Fruit fly (Drosophila melanogaster) whole organism, prepupa: ENCODE data around the gene put.
A peak's percentile ranks its signal among the peaks of the same experiment; 100 is the strongest.

ENCODE experiments used
- Blimp-1 ChIP-seq: fragments of 200-800 bp; sonication (Bioruptor generic); optimal IDR thresholded peaks from 3 replicates; lab custom pipeline; 2017; ENCODE audit warnings: missing biosample characterization, missing genetic modification characterization, mild to moderate bottlenecking, moderate library complexity, missing genetic modification reagents
- CG10631 ChIP-seq: fragments of 200-800 bp; sonication (Bioruptor generic); optimal IDR thresholded peaks from 2 replicates; lab custom pipeline; 2016; ENCODE audit warnings: missing biosample characterization, missing genetic modification characterization
- CG10669 ChIP-seq: fragments of 200-800 bp; sonication (Bioruptor generic); optimal IDR thresholded peaks from 3 replicates; lab custom pipeline; 2018; ENCODE audit warnings: missing biosample characterization, mild to moderate bottlenecking, missing genetic modification characterization, moderate library complexity
- CG11762 ChIP-seq: fragments of 200-800 bp; sonication (Bioruptor generic); optimal IDR thresholded peaks from 3 replicates; lab custom pipeline; 2016; ENCODE audit warnings: missing biosample characterization, missing genetic modification characterization; ENCODE audit not compliant: insufficient read depth
- CG11902 ChIP-seq: fragments of 200-800 bp; sonication (Bioruptor generic); optimal IDR thresholded peaks from 3 replicates; lab custom pipeline; 2016; ENCODE audit warnings: missing biosample characterization, missing genetic modification characterization
- CG15336 ChIP-seq: fragments of 200-800 bp; sonication (Bioruptor generic); IDR thresholded peaks from 2 replicates; pipeline ENCODE4 v1.3.6; 2022; ENCODE audit warnings: missing biosample characterization, missing genetic modification characterization
- CG1621 ChIP-seq: fragments of 200-800 bp; sonication (Bioruptor generic); optimal IDR thresholded peaks from 3 replicates; lab custom pipeline; 2018; ENCODE audit warnings: missing biosample characterization, mild to moderate bottlenecking, missing genetic modification characterization
- CG16779 ChIP-seq: fragments of 200-800 bp; sonication (Bioruptor generic); optimal IDR thresholded peaks from 3 replicates; lab custom pipeline; 2017; ENCODE audit warnings: missing biosample characterization, mild to moderate bottlenecking, missing genetic modification characterization
- CG3032 ChIP-seq: fragments of 200-800 bp; optimal IDR thresholded peaks from 2 replicates; lab custom pipeline; 2019; ENCODE audit warnings: missing biosample characterization, mild to moderate bottlenecking, missing genetic modification characterization, moderate library complexity
- CG31627 ChIP-seq: fragments of 200-800 bp; sonication (Bioruptor generic); optimal IDR thresholded peaks from 3 replicates; lab custom pipeline; 2016; ENCODE audit warnings: missing biosample characterization, missing genetic modification characterization
- CG32006 ChIP-seq: fragments of 200-800 bp; sonication (Bioruptor generic); optimal IDR thresholded peaks from 3 replicates; lab custom pipeline; 2017; ENCODE audit warnings: missing biosample characterization, mild to moderate bottlenecking, missing genetic modification characterization
- CG3919 ChIP-seq: fragments of 200-800 bp; sonication (Bioruptor generic); optimal IDR thresholded peaks from 3 replicates; lab custom pipeline; 2016; ENCODE audit warnings: missing biosample characterization, missing genetic modification characterization
- CG4318 ChIP-seq: fragments of 200-800 bp; sonication (Bioruptor generic); optimal IDR thresholded peaks from 3 replicates; lab custom pipeline; 2017; ENCODE audit warnings: missing biosample characterization, mild to moderate bottlenecking, missing genetic modification characterization
- CG6276 ChIP-seq: fragments of 200-800 bp; sonication (Bioruptor generic); optimal IDR thresholded peaks from 2 replicates; lab custom pipeline; 2017; ENCODE audit warnings: missing biosample characterization, mild to moderate bottlenecking, missing genetic modification characterization
- CG6808 ChIP-seq: fragments of 200-800 bp; sonication (Bioruptor generic); optimal IDR thresholded peaks from 3 replicates; lab custom pipeline; 2017; ENCODE audit warnings: missing biosample characterization, missing genetic modification characterization, mild to moderate bottlenecking, moderate library complexity, missing genetic modification reagents
- CG6854 ChIP-seq: fragments of 200-800 bp; sonication (Bioruptor generic); optimal IDR thresholded peaks from 2 replicates; lab custom pipeline; 2017; ENCODE audit warnings: missing biosample characterization, mild to moderate bottlenecking, missing genetic modification characterization
- CG7368 ChIP-seq: fragments of 200-800 bp; sonication (Bioruptor generic); optimal IDR thresholded peaks from 3 replicates; lab custom pipeline; 2016; ENCODE audit warnings: missing biosample characterization, missing genetic modification characterization
- CG8319 ChIP-seq: fragments of 200-800 bp; sonication (Bioruptor generic); optimal IDR thresholded peaks from 3 replicates; lab custom pipeline; 2016; ENCODE audit warnings: missing biosample characterization, missing genetic modification characterization
- CG8632 ChIP-seq: fragments of 200-800 bp; sonication (Bioruptor generic); optimal IDR thresholded peaks from 3 replicates; lab custom pipeline; 2016; ENCODE audit warnings: missing biosample characterization, missing genetic modification characterization
- CG9139 ChIP-seq: fragments of 200-800 bp; sonication (Bioruptor generic); optimal IDR thresholded peaks from 3 replicates; lab custom pipeline; 2017; ENCODE audit warnings: missing biosample characterization, mild to moderate bottlenecking, missing genetic modification characterization
- Eip75B ChIP-seq: fragments of 200-800 bp; sonication (Bioruptor generic); optimal IDR thresholded peaks from 3 replicates; lab custom pipeline; 2016; ENCODE audit warnings: missing biosample characterization, missing genetic modification characterization
- Eip78C ChIP-seq: fragments of 200-800 bp; sonication (Bioruptor generic); peaks from one replicate; lab custom pipeline; 2016; ENCODE audit warnings: missing biosample characterization, missing genetic modification characterization
- Eip93F ChIP-seq: fragments of 200-800 bp; sonication (Bioruptor generic); optimal IDR thresholded peaks from 2 replicates; lab custom pipeline; 2016; ENCODE audit warnings: missing biosample characterization, mild to moderate bottlenecking, missing genetic modification characterization
- Ets21C ChIP-seq: fragments of 200-800 bp; sonication (Bioruptor generic); optimal IDR thresholded peaks from 3 replicates; lab custom pipeline; 2016; ENCODE audit warnings: missing biosample characterization, missing genetic modification characterization
- Ets96B ChIP-seq: fragments of 200-800 bp; optimal IDR thresholded peaks from 2 replicates; lab custom pipeline; 2019; ENCODE audit warnings: missing biosample characterization, mild to moderate bottlenecking, missing genetic modification characterization, moderate library complexity
- Gug ChIP-seq: fragments of 200-800 bp; sonication (Bioruptor generic); IDR thresholded peaks from 2 replicates; pipeline ENCODE4 v1.3.6; 2022; ENCODE audit warnings: missing biosample characterization, missing genetic modification characterization
- Hr38 ChIP-seq: sonication (Bioruptor generic); optimal IDR thresholded peaks from 2 replicates; lab custom pipeline; 2016; ENCODE audit warnings: missing biosample characterization, missing genetic modification characterization
- Lpt ChIP-seq: fragments of 200-800 bp; sonication (Bioruptor generic); optimal IDR thresholded peaks from 3 replicates; lab custom pipeline; 2016; ENCODE audit warnings: missing biosample characterization, missing genetic modification characterization
- Met ChIP-seq: fragments of 200-800 bp; sonication (Bioruptor generic); optimal IDR thresholded peaks from 3 replicates; lab custom pipeline; 2016; ENCODE audit warnings: missing biosample characterization, missing genetic modification characterization
- OdsH ChIP-seq: fragments of 200-800 bp; sonication (Bioruptor generic); optimal IDR thresholded peaks from 3 replicates; lab custom pipeline; 2016; ENCODE audit warnings: missing biosample characterization, missing genetic modification characterization
- Smox ChIP-seq: fragments of 200-800 bp; sonication (Bioruptor generic); optimal IDR thresholded peaks from 3 replicates; lab custom pipeline; 2016; ENCODE audit warnings: missing biosample characterization, missing genetic modification characterization
- Sox102F ChIP-seq: fragments of 200-800 bp; sonication (Bioruptor generic); optimal IDR thresholded peaks from 2 replicates; lab custom pipeline; 2016; ENCODE audit warnings: missing biosample characterization, mild to moderate bottlenecking, missing genetic modification characterization
- acj6 ChIP-seq: fragments of 200-800 bp; sonication (Bioruptor generic); optimal IDR thresholded peaks from 3 replicates; lab custom pipeline; 2016; ENCODE audit warnings: missing biosample characterization, missing genetic modification characterization
- eg ChIP-seq: fragments of 200-800 bp; sonication (Bioruptor generic); IDR thresholded peaks from 3 replicates; pipeline ENCODE4 v1.3.6; 2022; ENCODE audit warnings: missing biosample characterization, missing genetic modification characterization
- esn ChIP-seq: fragments of 200-800 bp; sonication (Bioruptor generic); optimal IDR thresholded peaks from 2 replicates; lab custom pipeline; 2016; ENCODE audit warnings: missing biosample characterization, mild to moderate bottlenecking, missing genetic modification characterization, moderate library complexity
- fd59A ChIP-seq: fragments of 200-800 bp; sonication (Bioruptor generic); optimal IDR thresholded peaks from 2 replicates; lab custom pipeline; 2017; ENCODE audit warnings: missing biosample characterization, mild to moderate bottlenecking, missing genetic modification characterization, missing genetic modification reagents
- fd85E ChIP-seq: fragments of 200-800 bp; sonication (Bioruptor generic); optimal IDR thresholded peaks from 3 replicates; lab custom pipeline; 2016; ENCODE audit warnings: missing biosample characterization, missing genetic modification characterization
- fkh ChIP-seq: fragments of 200-800 bp; sonication (Bioruptor generic); optimal IDR thresholded peaks from 3 replicates; lab custom pipeline; 2017; ENCODE audit warnings: missing biosample characterization, mild to moderate bottlenecking, missing genetic modification characterization, moderate library complexity
- lz ChIP-seq: fragments of 200-800 bp; sonication (Bioruptor generic); optimal IDR thresholded peaks from 3 replicates; lab custom pipeline; 2016; ENCODE audit warnings: missing biosample characterization, missing genetic modification characterization
- net ChIP-seq: fragments of 200-800 bp; sonication (Bioruptor generic); optimal IDR thresholded peaks from 3 replicates; lab custom pipeline; 2016; ENCODE audit warnings: missing biosample characterization, missing genetic modification characterization
- pdm3 ChIP-seq: fragments of 200-800 bp; sonication (Bioruptor generic); optimal IDR thresholded peaks from 3 replicates; lab custom pipeline; 2016; ENCODE audit warnings: missing biosample characterization, missing genetic modification characterization
- svp ChIP-seq: fragments of 200-800 bp; sonication (Bioruptor generic); peaks from one replicate; lab custom pipeline; 2016; ENCODE audit warnings: missing biosample characterization, missing genetic modification characterization
- vri ChIP-seq: fragments of 200-800 bp; sonication (Bioruptor generic); optimal IDR thresholded peaks from 3 replicates; lab custom pipeline; 2016; ENCODE audit warnings: missing biosample characterization, mild to moderate bottlenecking, missing genetic modification characterization

The put gene

dm6 chr3R:14659354-14659804 lies 33.9 kb upstream of the put start, which contains the start of gene Hexim (continued):
- TF ChIP-seq lz (GFP tag; lab: Kevin White, UChicago) (no peak), Smox (GFP tag; lab: Kevin White, UChicago) (no peak), CG6854 (GFP tag; lab: Kevin White, UChicago) (peak; percentile 33), CG4318 (GFP tag; lab: Kevin White, UChicago) (no peak), Eip78C (GFP tag; lab: Kevin White, UChicago) (no peak), CG3919 (GFP tag; lab: Kevin White, UChicago) (no peak), Ets21C (no peak)

dm6 chr3R:14658170-14658569 lies 32.7 kb upstream of the put start:
- TF ChIP-seq fd59A (GFP tag; lab: Kevin White, UChicago) (no peak), svp (GFP tag; lab: Kevin White, UChicago) (peak; percentile 56), Lpt (GFP tag; lab: Kevin White, UChicago) (no peak)

- TF ChIP-seq svp (GFP tag; lab: Kevin White, UChicago) (peak; percentile 91), CG6276 (no peak)
Measured at dm6 chr3R:14657605-14657910, 32.1 kb upstream of the put start.

dm6 chr3R:14656760-14657604 lies 31.5 kb upstream of the put start, which contains the start of gene CG3505:
Gene CG3505 (plus strand): TSS chr3R:14657447.
- TF ChIP-seq fd85E (GFP tag; lab: Kevin White, UChicago) = no peak
- TF ChIP-seq Eip78C (GFP tag; lab: Kevin White, UChicago) = peak; percentile 83
- peak; percentile 53 for TF ChIP-seq CG1621 (tag; lab: Kevin White, UChicago)
- no peak for TF ChIP-seq fkh
- TF ChIP-seq CG11902 (GFP tag; lab: Kevin White, UChicago) = no peak
- TF ChIP-seq CG8632 = peak; percentile 28
- TF ChIP-seq OdsH (GFP tag; lab: Kevin White, UChicago) = no peak
- TF ChIP-seq pdm3 = no peak
- no peak for TF ChIP-seq Met (GFP tag; lab: Kevin White, UChicago)
- no peak for TF ChIP-seq CG4318 (GFP tag; lab: Kevin White, UChicago)
- no peak for TF ChIP-seq Sox102F (GFP tag; lab: Kevin White, UChicago)
- peak; percentile 53 for TF ChIP-seq CG10669 (GFP tag; lab: Kevin White, UChicago)
- TF ChIP-seq Ets96B = peak; percentile 30
- TF ChIP-seq CG6854 (GFP tag; lab: Kevin White, UChicago) = no peak
- no peak for TF ChIP-seq Smox (GFP tag; lab: Kevin White, UChicago)
- TF ChIP-seq CG11762 = peak; percentile 6
- no peak for TF ChIP-seq Ets21C
- TF ChIP-seq CG8319 = no peak
- peak; percentile 84 for TF ChIP-seq eg (GFP tag; lab: Robert Waterston, UW)
- peak; percentile 24 for TF ChIP-seq CG6808 (GFP tag; lab: Kevin White, UChicago)
- peak; percentile 79 for TF ChIP-seq CG15336 (GFP tag; lab: Robert Waterston, UW)
- no peak for TF ChIP-seq acj6
- peak; percentile 50 for TF ChIP-seq CG7368
- TF ChIP-seq Blimp-1 (GFP tag; lab: Kevin White, UChicago) = no peak
- no peak for TF ChIP-seq CG9139
- no peak for TF ChIP-seq Eip93F (GFP tag; lab: Kevin White, UChicago)
- TF ChIP-seq Hr38 (GFP tag; lab: Kevin White, UChicago) = no peak
- TF ChIP-seq lz (GFP tag; lab: Kevin White, UChicago) = no peak
- TF ChIP-seq CG10631 (GFP tag; lab: Kevin White, UChicago) = no peak
- no peak for TF ChIP-seq CG32006 (GFP tag; lab: Kevin White, UChicago)
- TF ChIP-seq Gug (GFP tag; lab: Robert Waterston, UW) = 0 out of 2 replicates have a peak, but pooled peaks have one; percentile 19
- TF ChIP-seq Eip75B (GFP tag; lab: Kevin White, UChicago) = peak; percentile 56
- no peak for TF ChIP-seq vri
- no peak for TF ChIP-seq net (GFP tag; lab: Kevin White, UChicago)
- TF ChIP-seq fd59A (GFP tag; lab: Kevin White, UChicago) = peak; percentile 6
- TF ChIP-seq CG3032 (tag; lab: Kevin White, UChicago) = peak; percentile 39
- peak; percentile 14 for TF ChIP-seq esn (GFP tag; lab: Kevin White, UChicago)
- no peak for TF ChIP-seq svp (GFP tag; lab: Kevin White, UChicago)
- TF ChIP-seq CG31627 (GFP tag; lab: Kevin White, UChicago) = no peak
- peak; percentile 21 for TF ChIP-seq CG16779 (tag; lab: Kevin White, UChicago)
